Worm (Caenorhabditis elegans) whole organism, L1 larva: ENCODE results near the gene sem-5.

Source experiments
- C04F5.9 ChIP-seq: sonication (generic microtip); optimal IDR thresholded peaks from 2 replicates; lab custom pipeline; 2016; ENCODE audit warnings: missing genetic modification characterization, missing compliant biosample characterization
- C16A3.4 ChIP-seq: fragments of 150-350 bp; optimal IDR thresholded peaks from 2 replicates; lab custom pipeline; 2014; ENCODE audit warnings: missing biosample characterization, missing genetic modification characterization
- F16B12.6 ChIP-seq: fragments of 150-350 bp; optimal IDR thresholded peaks from 2 replicates; lab custom pipeline; 2014; ENCODE audit warnings: missing biosample characterization, missing genetic modification characterization
- Y116A8C.19 ChIP-seq: sonication (generic microtip); optimal IDR thresholded peaks from 2 replicates; lab custom pipeline; 2016; ENCODE audit warnings: missing compliant biosample characterization, missing genetic modification characterization, borderline replicate concordance
- alr-1 ChIP-seq: fragments of 200-800 bp; sonication (Bioruptor generic); optimal IDR thresholded peaks from 2 replicates; lab custom pipeline; 2018; ENCODE audit warnings: borderline replicate concordance, mild to moderate bottlenecking, missing genetic modification characterization, missing compliant biosample characterization
- aly-2 ChIP-seq: fragments of 150-350 bp; optimal IDR thresholded peaks from 2 replicates; lab custom pipeline; 2014; ENCODE audit warnings: missing biosample characterization, missing genetic modification characterization
- ama-1 ChIP-seq: fragments of 150-350 bp; optimal IDR thresholded peaks from 2 replicates; lab custom pipeline; 2014
- blmp-1 ChIP-seq: fragments of 150-350 bp; optimal IDR thresholded peaks from 2 replicates; lab custom pipeline; 2014; ENCODE audit warnings: missing biosample characterization, missing genetic modification characterization
- ceh-82 ChIP-seq, 3 experiments: fragments of 150-350 bp in 1 of 3; sonication (generic microtip) in 2 of 3; optimal IDR thresholded peaks; 2 replicates each; lab custom pipeline; 2014 to 2017; ENCODE audit warnings: missing biosample characterization in 3 of 3, missing genetic modification characterization in 3 of 3
- efl-1 ChIP-seq, 4 experiments: fragments of 150-350 bp; optimal IDR thresholded peaks in 3 of 4; peaks in 1 of 4; 1 replicate in 1 of 4; 2 replicates in 3 of 4; lab custom pipeline; 2014; ENCODE audit warnings: missing biosample characterization in 2 of 4, missing genetic modification characterization in 2 of 4, missing genetic modification reagents in 2 of 4
- egl-27 ChIP-seq, 2 experiments: fragments of 150-350 bp in 1 of 2; sonication (generic microtip); optimal IDR thresholded peaks; 3 replicates each; lab custom pipeline; 2017 to 2018; ENCODE audit warnings: missing biosample characterization in 2 of 2, missing genetic modification characterization in 2 of 2, missing genetic modification reagents in 2 of 2
- ets-5 ChIP-seq: fragments of 200-800 bp; sonication (Bioruptor generic); IDR thresholded peaks from 2 replicates; pipeline ENCODE4 v1.3.6; 2022; ENCODE audit warnings: missing genetic modification characterization, missing compliant biosample characterization
- fkh-10 ChIP-seq: sonication (generic microtip); optimal IDR thresholded peaks from 2 replicates; lab custom pipeline; 2017; ENCODE audit warnings: missing biosample characterization, missing genetic modification reagents, missing genetic modification characterization
- fkh-4 ChIP-seq: sonication (generic microtip); optimal IDR thresholded peaks from 2 replicates; lab custom pipeline; 2016; ENCODE audit warnings: missing compliant biosample characterization, missing genetic modification characterization, borderline replicate concordance
- fkh-8 ChIP-seq: sonication (generic microtip); optimal IDR thresholded peaks from 2 replicates; lab custom pipeline; 2016; ENCODE audit warnings: mild to moderate bottlenecking, missing genetic modification characterization, missing compliant biosample characterization
- hlh-17 ChIP-seq: fragments of 200-800 bp; sonication (Bioruptor generic); optimal IDR thresholded peaks from 2 replicates; lab custom pipeline; 2018; ENCODE audit warnings: missing genetic modification characterization, mild to moderate bottlenecking, missing compliant biosample characterization, moderate library complexity, borderline replicate concordance
- hlh-4 ChIP-seq: sonication (generic microtip); optimal IDR thresholded peaks from 2 replicates; lab custom pipeline; 2016; ENCODE audit warnings: mild to moderate bottlenecking, missing genetic modification characterization, missing compliant biosample characterization
- hpl-2 ChIP-seq: fragments of 150-350 bp; optimal IDR thresholded peaks from 2 replicates; lab custom pipeline; 2014; ENCODE audit warnings: missing biosample characterization, missing genetic modification reagents, missing genetic modification characterization
- lin-14 ChIP-seq: fragments of 200-800 bp; sonication (Bioruptor generic); optimal IDR thresholded peaks from 2 replicates; lab custom pipeline; 2018; ENCODE audit warnings: mild to moderate bottlenecking, missing genetic modification characterization, moderate library complexity, missing compliant biosample characterization
- lin-35 ChIP-seq, 2 experiments: fragments of 150-350 bp; optimal IDR thresholded peaks; 2 replicates each; lab custom pipeline; 2014; ENCODE audit warnings: missing biosample characterization in 2 of 2, missing genetic modification characterization in 2 of 2, missing genetic modification reagents in 2 of 2
- lin-39 ChIP-seq: fragments of 150-350 bp; optimal IDR thresholded peaks from 2 replicates; lab custom pipeline; 2014; ENCODE audit warnings: missing biosample characterization, missing genetic modification reagents, missing genetic modification characterization
- mdl-1 ChIP-seq, 2 experiments: fragments of 150-350 bp; optimal IDR thresholded peaks; 2 replicates each; lab custom pipeline; 2014 to 2017; ENCODE audit warnings: missing biosample characterization in 2 of 2, missing genetic modification characterization in 2 of 2, inconsistent platforms in 1 of 2
- mep-1 ChIP-seq: fragments of 150-350 bp; optimal IDR thresholded peaks from 2 replicates; lab custom pipeline; 2014; ENCODE audit warnings: missing biosample characterization, missing genetic modification characterization
- nhr-11 ChIP-seq: fragments of 150-350 bp; optimal IDR thresholded peaks from 2 replicates; lab custom pipeline; 2014; ENCODE audit warnings: missing biosample characterization, missing genetic modification characterization
- nhr-19 ChIP-seq: fragments of 200-800 bp; sonication (Bioruptor generic); conservative IDR thresholded peaks from 2 replicates; pipeline ENCODE4 v1.3.6; 2022; ENCODE audit warnings: missing genetic modification characterization, missing compliant biosample characterization
- nhr-20 ChIP-seq: sonication (generic microtip); optimal IDR thresholded peaks from 2 replicates; lab custom pipeline; 2016; ENCODE audit warnings: mild to moderate bottlenecking, missing genetic modification characterization, missing compliant biosample characterization
- nhr-237 ChIP-seq: fragments of 150-350 bp; optimal IDR thresholded peaks from 2 replicates; lab custom pipeline; 2014; ENCODE audit warnings: missing biosample characterization, missing genetic modification characterization
- nhr-47 ChIP-seq: sonication (generic microtip); optimal IDR thresholded peaks from 2 replicates; lab custom pipeline; 2016; ENCODE audit warnings: mild to moderate bottlenecking, missing genetic modification characterization, moderate library complexity, missing compliant biosample characterization
- nhr-71 ChIP-seq: sonication (generic microtip); optimal IDR thresholded peaks from 2 replicates; lab custom pipeline; 2016; ENCODE audit warnings: mild to moderate bottlenecking, missing genetic modification characterization, moderate library complexity, missing compliant biosample characterization
- nhr-77 ChIP-seq: fragments of 150-350 bp; optimal IDR thresholded peaks from 2 replicates; lab custom pipeline; 2014; ENCODE audit warnings: missing biosample characterization, missing genetic modification characterization
- nhr-85 ChIP-seq: sonication (generic microtip); peaks from one replicate; lab custom pipeline; 2016; ENCODE audit warnings: missing genetic modification characterization, inconsistent platforms, missing compliant biosample characterization
- nhr-90 ChIP-seq: sonication (generic microtip); optimal IDR thresholded peaks from 2 replicates; lab custom pipeline; 2016; ENCODE audit warnings: mild to moderate bottlenecking, missing genetic modification characterization, missing compliant biosample characterization; ENCODE audit not compliant: poor library complexity
- pax-3 ChIP-seq: fragments of 200-800 bp; sonication (Bioruptor generic); optimal IDR thresholded peaks from 2 replicates; lab custom pipeline; 2018; ENCODE audit warnings: mild to moderate bottlenecking, missing genetic modification characterization, moderate library complexity, missing compliant biosample characterization
- pqm-1 ChIP-seq: sonication (generic microtip); optimal IDR thresholded peaks from 3 replicates; lab custom pipeline; 2017; ENCODE audit warnings: missing biosample characterization, missing genetic modification characterization
- rnt-1 ChIP-seq: sonication (generic microtip); optimal IDR thresholded peaks from 2 replicates; lab custom pipeline; 2016; ENCODE audit warnings: mild to moderate bottlenecking, missing genetic modification characterization, moderate library complexity, missing compliant biosample characterization
- snu-23 ChIP-seq: sonication (generic microtip); optimal IDR thresholded peaks from 2 replicates; lab custom pipeline; 2016; ENCODE audit warnings: missing genetic modification characterization, missing compliant biosample characterization
- sox-4 ChIP-seq: sonication (generic microtip); optimal IDR thresholded peaks from 2 replicates; lab custom pipeline; 2016; ENCODE audit warnings: missing genetic modification characterization, missing compliant biosample characterization
- sptf-1 ChIP-seq: fragments of 150-350 bp; optimal IDR thresholded peaks from 2 replicates; lab custom pipeline; 2014; ENCODE audit warnings: missing biosample characterization, missing genetic modification characterization
- tbx-2 ChIP-seq: sonication (generic microtip); optimal IDR thresholded peaks from 2 replicates; lab custom pipeline; 2016; ENCODE audit warnings: missing genetic modification characterization, missing compliant biosample characterization
- tlp-1 ChIP-seq: fragments of 150-350 bp; optimal IDR thresholded peaks from 2 replicates; lab custom pipeline; 2014; ENCODE audit warnings: missing biosample characterization, missing genetic modification characterization
- unc-130 ChIP-seq: fragments of 150-350 bp; optimal IDR thresholded peaks from 2 replicates; lab custom pipeline; 2017; ENCODE audit warnings: missing biosample characterization, missing genetic modification characterization, inconsistent platforms
- unc-62 ChIP-seq: fragments of 150-350 bp; optimal IDR thresholded peaks from 2 replicates; lab custom pipeline; 2014; ENCODE audit warnings: missing biosample characterization, missing genetic modification reagents, missing genetic modification characterization
- unc-98 ChIP-seq: fragments of 200-800 bp; sonication (Bioruptor generic); IDR thresholded peaks from 2 replicates; pipeline ENCODE4 v1.3.6; 2022; ENCODE audit warnings: missing genetic modification characterization, missing compliant biosample characterization
- vab-15 ChIP-seq: sonication (generic microtip); optimal IDR thresholded peaks from 2 replicates; lab custom pipeline; 2017; ENCODE audit warnings: missing genotype, mild to moderate bottlenecking, missing genetic modification characterization, missing compliant biosample characterization
- xbp-1 ChIP-seq: sonication (generic microtip); optimal IDR thresholded peaks from 2 replicates; lab custom pipeline; 2016; ENCODE audit warnings: missing genetic modification characterization, missing compliant biosample characterization
- ztf-11 ChIP-seq, 2 experiments: sonication (generic microtip); optimal IDR thresholded peaks; 2 replicates each; lab custom pipeline; 2016 to 2017; ENCODE audit warnings: missing genetic modification characterization in 2 of 2, missing biosample characterization in 1 of 2, missing compliant biosample characterization in 1 of 2
- ztf-4 ChIP-seq: fragments of 150-350 bp; optimal IDR thresholded peaks from 2 replicates; lab custom pipeline; 2014; ENCODE audit warnings: missing biosample characterization, missing genetic modification characterization

Gene sem-5

ce11 chrX:7962056-7962485 is 548 bp upstream of the sem-5 start (continued):
- no peak for TF ChIP-seq ets-5
- TF ChIP-seq snu-23 (GFP tag; lab: Kevin White, UChicago): peak; percentile 72
- peak; percentile 19 for TF ChIP-seq unc-130 (tag; lab: Kevin White, UChicago)
- TF ChIP-seq hlh-4 (tag; lab: Kevin White, UChicago): no peak
- TF ChIP-seq unc-98: no peak
- TF ChIP-seq ceh-82 (tag; optimal IDR thresholded peaks at IDR 0.05; lab: Kevin White, UChicago): peak in 1 of 3 experiments; percentile 45
- no peak for TF ChIP-seq tlp-1 (tag; lab: Kevin White, UChicago)
- no peak for TF ChIP-seq nhr-11 (tag; lab: Kevin White, UChicago)
- no peak for TF ChIP-seq unc-62 (GFP tag; lab: Kevin White, UChicago)
- TF ChIP-seq C16A3.4 (tag; lab: Kevin White, UChicago): peak; percentile 12
- TF ChIP-seq sptf-1: no peak
- no peak for TF ChIP-seq rnt-1 (tag; lab: Kevin White, UChicago)
- no peak for TF ChIP-seq fkh-4 (tag; lab: Kevin White, UChicago)
- TF ChIP-seq alr-1 (tag; lab: Kevin White, UChicago): no peak
- TF ChIP-seq nhr-85 (tag; lab: Kevin White, UChicago): peak; percentile 92
- TF ChIP-seq lin-14 (GFP tag; lab: Kevin White, UChicago): peak; percentile 79
- TF ChIP-seq nhr-237 (tag; lab: Kevin White, UChicago): no peak
- no peak for TF ChIP-seq hpl-2 (GFP tag; lab: Kevin White, UChicago)
- peak; percentile 94 for TF ChIP-seq pqm-1 (tag; lab: Kevin White, UChicago)
- TF ChIP-seq aly-2: no peak
- TF ChIP-seq lin-35 (GFP tag; optimal IDR thresholded peaks at IDR 0.05; lab: Kevin White, UChicago): peak; percentile 45 to 73
- no peak for TF ChIP-seq hlh-17 (GFP tag; lab: Kevin White, UChicago)
- peak in 1 of 2 experiments; percentile 38 for TF ChIP-seq mdl-1 (tag; optimal IDR thresholded peaks at IDR 0.05; lab: Kevin White, UChicago)
- peak; percentile 40 for TF ChIP-seq nhr-77 (tag; lab: Kevin White, UChicago)
- peak; percentile 39 for TF ChIP-seq tbx-2 (tag; lab: Kevin White, UChicago)
- no peak for TF ChIP-seq ztf-4
- TF ChIP-seq lin-39 (tag; lab: Kevin White, UChicago): no peak
- TF ChIP-seq blmp-1: peak; percentile 40
- TF ChIP-seq, all 84 proteins: peak for 29

- TF ChIP-seq efl-1 (optimal IDR thresholded peaks at IDR 0.05; lab: Kevin White, UChicago): no peak
- TF ChIP-seq efl-1 (GFP tag; optimal IDR thresholded peaks at IDR 0.05 in 1 of 2; lab: Kevin White, UChicago): peak in 1 of 2 experiments; percentile 32
- no peak for TF ChIP-seq xbp-1 (tag; lab: Kevin White, UChicago)
Measured at ce11 chrX:7958203-7958602, 3.3 kb downstream of the sem-5 start, which contains the start of gene sfxn-2. Gene sfxn-2 (minus strand): TSS chrX:7958303.

- TF ChIP-seq mep-1 (tag; lab: Kevin White, UChicago) (no peak), nhr-90 (tag; lab: Kevin White, UChicago) (no peak), ztf-11 (tag; optimal IDR thresholded peaks at IDR 0.05; lab: Kevin White, UChicago) (peak in 1 of 2 experiments; percentile 13), lin-14 (GFP tag; lab: Kevin White, UChicago) (peak; percentile 53), ama-1 (lab: Kevin White, UChicago) (peak; percentile 21), efl-1 (optimal IDR thresholded peaks at IDR 0.05; lab: Kevin White, UChicago) (no peak), efl-1 (GFP tag; optimal IDR thresholded peaks at IDR 0.05 in 1 of 2; lab: Kevin White, UChicago) (peak in 1 of 2 experiments; percentile 86), fkh-8 (tag; lab: Kevin White, UChicago) (peak; percentile 23)
Measured at ce11 chrX:7956449-7956848, 5.1 kb downstream of the sem-5 start.

ce11 chrX:7954328-7954727 is 7.2 kb downstream of the sem-5 start, which contains the start of gene dct-1:
Gene dct-1 (plus strand): TSS chrX:7954354.
- TF ChIP-seq ets-5 (no peak), F16B12.6 (tag; lab: Kevin White, UChicago) (no peak), nhr-20 (tag; lab: Kevin White, UChicago) (peak; percentile 18), nhr-71 (tag; lab: Kevin White, UChicago) (peak; percentile 63), nhr-19 (GFP tag; lab: Robert Waterston, UW) (peak; percentile 45), fkh-10 (GFP tag; lab: Kevin White, UChicago) (no peak), sox-4 (tag; lab: Kevin White, UChicago) (no peak), fkh-8 (tag; lab: Kevin White, UChicago) (no peak), pax-3 (tag; lab: Kevin White, UChicago) (peak; percentile 9), nhr-47 (tag; lab: Kevin White, UChicago) (peak; percentile 0), Y116A8C.19 (no peak), vab-15 (tag; lab: Kevin White, UChicago) (no peak), egl-27 (tag; optimal IDR thresholded peaks at IDR 0.05; lab: Kevin White, UChicago) (no peak), tlp-1 (tag; lab: Kevin White, UChicago) (no peak), ztf-4 (peak; percentile 13), rnt-1 (tag; lab: Kevin White, UChicago) (peak; percentile 94), C04F5.9 (no peak)
